Worm (Caenorhabditis elegans): ENCODE data around the gene T16G12.9.

DNA sequence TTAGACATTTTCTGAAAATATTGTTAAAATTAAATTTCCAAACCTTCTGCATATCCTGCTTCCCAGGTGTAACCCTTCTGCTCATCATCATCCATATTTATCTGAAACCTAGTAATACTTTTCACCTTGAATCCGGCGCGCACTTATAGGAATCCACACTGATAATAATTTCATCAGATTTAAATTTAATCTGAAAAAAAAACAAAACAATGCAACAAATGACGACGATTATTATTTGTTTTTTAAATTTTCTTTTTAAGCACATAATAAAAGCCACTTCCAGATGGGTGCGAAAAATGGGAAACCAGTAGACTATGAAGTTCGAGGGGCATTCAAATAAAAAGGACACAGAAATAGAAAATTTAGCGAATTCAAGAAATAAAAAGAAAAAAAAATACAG, 12.6 kb upstream of the T16G12.9 start, which contains the start of gene gtf-2H2C:
- TF ChIP-seq ama-1 (optimal IDR thresholded peaks at IDR 0.05), result no peak
- no peak for TF ChIP-seq hmg-4 (GFP tag; optimal IDR thresholded peaks at IDR 0.05)
- TF ChIP-seq flt-1 (GFP tag; IDR thresholded peaks at IDR 0.05), result no peak
- no peak for TF ChIP-seq scrt-1 (GFP tag; IDR thresholded peaks at IDR 0.05)
- no peak for TF ChIP-seq ceh-13 (GFP tag; optimal IDR thresholded peaks at IDR 0.05)
- no peak for TF ChIP-seq pes-1 (GFP tag; IDR thresholded peaks at IDR 0.05)
- TF ChIP-seq F13C5.2 (tag; optimal IDR thresholded peaks at IDR 0.05), result no peak
- TF ChIP-seq ets-7 (tag; optimal IDR thresholded peaks at IDR 0.05), result no peak
- no peak for TF ChIP-seq hmbx-1 (tag; optimal IDR thresholded peaks at IDR 0.05)
- no peak for TF ChIP-seq B0310.2 (tag; optimal IDR thresholded peaks at IDR 0.05)

Data from whole organism, early embryonic.